Worm (Caenorhabditis elegans) whole organism, L1 larva: ENCODE measurements around the gene D2096.10.

Source experiments
- C04F5.9 ChIP-seq: sonication (generic microtip); optimal IDR thresholded peaks from 2 replicates; lab custom pipeline; 2016; ENCODE audit warnings: missing genetic modification characterization, missing compliant biosample characterization
- C16A3.4 ChIP-seq: fragments of 150-350 bp; optimal IDR thresholded peaks from 2 replicates; lab custom pipeline; 2014; ENCODE audit warnings: missing biosample characterization, missing genetic modification characterization
- ceh-90 ChIP-seq: sonication (generic microtip); optimal IDR thresholded peaks from 2 replicates; lab custom pipeline; 2016; ENCODE audit warnings: missing genetic modification characterization, missing compliant biosample characterization
- ces-1 ChIP-seq: fragments of 150-350 bp; optimal IDR thresholded peaks from 2 replicates; lab custom pipeline; 2014; ENCODE audit warnings: missing biosample characterization, missing genetic modification reagents, missing genetic modification characterization
- elt-2 ChIP-seq: sonication (generic microtip); optimal IDR thresholded peaks from 2 replicates; lab custom pipeline; 2016; ENCODE audit warnings: missing genetic modification characterization, mild to moderate bottlenecking, inconsistent platforms, missing compliant biosample characterization, missing genetic modification reagents
- elt-3 ChIP-seq, 6 experiments: fragments of 150-350 bp in 1 of 6; sonication (generic microtip); optimal IDR thresholded peaks; 2 replicates each; lab custom pipeline; 2017 to 2018; ENCODE audit warnings: missing biosample characterization in 6 of 6, missing genetic modification characterization in 6 of 6, inconsistent platforms in 1 of 6
- hpl-2 ChIP-seq: fragments of 150-350 bp; optimal IDR thresholded peaks from 2 replicates; lab custom pipeline; 2014; ENCODE audit warnings: missing biosample characterization, missing genetic modification reagents, missing genetic modification characterization
- irx-1 ChIP-seq: sonication (generic microtip); optimal IDR thresholded peaks from 2 replicates; lab custom pipeline; 2016; ENCODE audit warnings: missing genetic modification characterization, missing compliant biosample characterization
- lir-3 ChIP-seq: sonication (generic microtip); optimal IDR thresholded peaks from 2 replicates; lab custom pipeline; 2016; ENCODE audit warnings: mild to moderate bottlenecking, missing genetic modification characterization, moderate library complexity, missing compliant biosample characterization; ENCODE audit not compliant: poor library complexity
- mep-1 ChIP-seq: fragments of 150-350 bp; optimal IDR thresholded peaks from 2 replicates; lab custom pipeline; 2014; ENCODE audit warnings: missing biosample characterization, missing genetic modification characterization
- nhr-19 ChIP-seq: fragments of 200-800 bp; sonication (Bioruptor generic); conservative IDR thresholded peaks from 2 replicates; pipeline ENCODE4 v1.3.6; 2022; ENCODE audit warnings: missing genetic modification characterization, missing compliant biosample characterization
- nhr-90 ChIP-seq: sonication (generic microtip); optimal IDR thresholded peaks from 2 replicates; lab custom pipeline; 2016; ENCODE audit warnings: mild to moderate bottlenecking, missing genetic modification characterization, missing compliant biosample characterization; ENCODE audit not compliant: poor library complexity
- pqm-1 ChIP-seq: sonication (generic microtip); optimal IDR thresholded peaks from 3 replicates; lab custom pipeline; 2017; ENCODE audit warnings: missing biosample characterization, missing genetic modification characterization
- tlp-1 ChIP-seq: fragments of 150-350 bp; optimal IDR thresholded peaks from 2 replicates; lab custom pipeline; 2014; ENCODE audit warnings: missing biosample characterization, missing genetic modification characterization

Gene D2096.10

DNA sequence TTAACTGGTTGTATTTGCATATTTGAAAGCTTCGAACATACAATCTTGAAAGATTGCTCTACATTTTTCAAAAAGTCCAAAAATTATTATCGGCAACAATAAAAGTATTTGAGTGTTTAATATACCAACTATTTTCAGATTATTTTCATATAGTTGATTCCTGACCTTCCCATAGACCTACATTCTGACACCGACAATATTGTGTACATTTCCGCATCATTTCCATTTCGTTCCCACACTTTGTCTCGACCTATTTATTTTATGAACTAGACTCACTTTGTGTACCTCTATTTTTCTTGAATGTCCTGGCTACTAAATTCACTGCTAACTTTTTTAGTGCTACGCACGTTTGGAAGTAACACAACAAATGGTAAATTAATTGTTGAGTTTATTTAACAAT, 46.7 kb downstream of the D2096.10 start, which contains the start of gene lgc-5:
lgc-5 (plus strand) TSS at position 301 of the 400 bp plus-strand sequence.
- TF ChIP-seq mep-1 (no peak), C04F5.9 (tag; lab: Kevin White, UChicago) (no peak), lir-3 (tag; lab: Kevin White, UChicago) (no peak), nhr-90 (tag; lab: Kevin White, UChicago) (no peak), elt-2 (tag; lab: Kevin White, UChicago) (no peak), tlp-1 (tag; lab: Kevin White, UChicago) (no peak), irx-1 (no peak), ces-1 (GFP tag; lab: Kevin White, UChicago) (no peak), C16A3.4 (tag; lab: Kevin White, UChicago) (no peak), pqm-1 (tag; lab: Kevin White, UChicago) (no peak), hpl-2 (no peak), nhr-19 (GFP tag; lab: Robert Waterston, UW) (no peak), ceh-90 (tag; lab: Kevin White, UChicago) (no peak)

ce11 chrIV:8339636-8340035, 49.4 kb downstream of the D2096.10 start, which contains the start of gene lgc-6:
Gene lgc-6 (plus strand): TSS chrIV:8339936.
- no peak for TF ChIP-seq elt-3 (tag; optimal IDR thresholded peaks at IDR 0.05; lab: Kevin White, UChicago)
